Worm (Caenorhabditis elegans) whole organism, early embryonic: Measurements from ENCODE around the gene xpc-1.
A peak's percentile ranks its signal among the peaks of the same experiment; 100 is the strongest.
"Not testable (repeated sequence)": the region's sequence is repeated elsewhere in the genome, so short reads cannot be mapped to it uniquely, and the experiment has no call there.

Experiments used
- B0310.2 ChIP-seq: sonication (generic microtip); optimal IDR thresholded peaks from 2 replicates; lab custom pipeline; 2016; ENCODE audit warnings: mild to moderate bottlenecking, missing genetic modification characterization, missing compliant biosample characterization
- F13C5.2 ChIP-seq: sonication (generic microtip); optimal IDR thresholded peaks from 2 replicates; lab custom pipeline; 2017; ENCODE audit warnings: mild to moderate bottlenecking, missing genetic modification characterization, inconsistent platforms, missing compliant biosample characterization
- aly-1 ChIP-seq: sonication (generic microtip); optimal IDR thresholded peaks from 2 replicates; lab custom pipeline; 2016; ENCODE audit warnings: missing genetic modification characterization, missing compliant biosample characterization
- ama-1 ChIP-seq: fragments of 150-350 bp; optimal IDR thresholded peaks from 2 replicates; lab custom pipeline; 2014
- ceh-13 ChIP-seq: fragments of 200-800 bp; sonication (Bioruptor generic); optimal IDR thresholded peaks from 2 replicates; lab custom pipeline; 2018; ENCODE audit warnings: mild to moderate bottlenecking, missing genetic modification characterization, missing compliant biosample characterization
- ceh-36 ChIP-seq: sonication (generic microtip); optimal IDR thresholded peaks from 2 replicates; lab custom pipeline; 2016; ENCODE audit warnings: missing genetic modification characterization, inconsistent platforms, missing compliant biosample characterization
- ets-7 ChIP-seq: sonication (generic microtip); optimal IDR thresholded peaks from 2 replicates; lab custom pipeline; 2016; ENCODE audit warnings: missing genotype, missing genetic modification characterization, missing compliant biosample characterization
- flt-1 ChIP-seq: fragments of 200-800 bp; sonication (Bioruptor generic); IDR thresholded peaks from 2 replicates; pipeline ENCODE4 v1.3.6; 2022; ENCODE audit warnings: missing genetic modification characterization, missing compliant biosample characterization
- hmbx-1 ChIP-seq: sonication (generic microtip); optimal IDR thresholded peaks from 2 replicates; lab custom pipeline; 2016; ENCODE audit warnings: mild to moderate bottlenecking, missing genetic modification characterization, missing compliant biosample characterization
- hmg-4 ChIP-seq: fragments of 200-800 bp; sonication (Bioruptor generic); optimal IDR thresholded peaks from 2 replicates; lab custom pipeline; 2018; ENCODE audit warnings: mild to moderate bottlenecking, missing genetic modification characterization, missing compliant biosample characterization
- hnd-1 ChIP-seq: sonication (generic microtip); optimal IDR thresholded peaks from 2 replicates; lab custom pipeline; 2016; ENCODE audit warnings: missing genetic modification characterization, missing compliant biosample characterization
- pes-1 ChIP-seq: fragments of 200-800 bp; sonication (Bioruptor generic); IDR thresholded peaks from 2 replicates; pipeline ENCODE4 v1.3.6; 2022; ENCODE audit warnings: missing genetic modification reagents, missing genetic modification characterization, missing compliant biosample characterization
- scrt-1 ChIP-seq: fragments of 200-800 bp; sonication (Bioruptor generic); IDR thresholded peaks from 2 replicates; pipeline ENCODE4 v1.3.6; 2022; ENCODE audit warnings: missing genetic modification characterization, missing compliant biosample characterization
- sea-1 ChIP-seq: fragments of 200-800 bp; sonication (Bioruptor generic); conservative IDR thresholded peaks from 2 replicates; pipeline ENCODE4 v1.3.6; 2022; ENCODE audit warnings: missing genetic modification characterization, missing compliant biosample characterization
- tbx-11 ChIP-seq: fragments of 200-800 bp; sonication (Bioruptor generic); IDR thresholded peaks from 2 replicates; pipeline ENCODE4 v1.3.6; 2022; ENCODE audit warnings: missing genetic modification characterization, missing compliant biosample characterization
- tbx-37 ChIP-seq: fragments of 200-800 bp; sonication (Bioruptor generic); conservative IDR thresholded peaks from 2 replicates; pipeline ENCODE4 v1.3.6; 2022; ENCODE audit warnings: missing genetic modification reagents, missing genetic modification characterization, missing compliant biosample characterization
- tra-4 ChIP-seq: sonication (generic microtip); optimal IDR thresholded peaks from 2 replicates; lab custom pipeline; 2017; ENCODE audit warnings: missing genetic modification characterization, missing compliant biosample characterization

xpc-1 gene

DNA sequence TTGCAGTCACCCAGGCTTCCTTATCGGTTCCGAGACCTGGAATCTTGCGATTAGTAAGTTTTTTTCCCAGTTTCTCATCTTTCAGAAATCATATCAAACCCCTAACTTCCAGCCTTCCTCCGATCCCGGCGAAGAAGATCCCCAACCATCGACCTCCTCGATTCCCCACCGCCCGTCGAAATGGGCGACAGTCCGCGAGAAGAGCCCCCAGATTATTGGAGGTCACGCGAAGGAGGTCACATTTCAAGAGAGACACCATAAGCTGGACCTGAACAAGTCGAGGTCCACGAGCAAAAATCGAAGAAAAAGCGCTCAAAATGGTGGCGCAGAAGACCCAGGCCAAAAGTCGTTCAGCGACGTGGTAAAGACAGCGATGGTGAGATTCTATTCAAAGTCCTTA lies 44.6 kb downstream of the xpc-1 start:
- no peak for TF ChIP-seq B0310.2 (tag; lab: Kevin White, UChicago)
- TF ChIP-seq ama-1 (lab: Kevin White, UChicago) = no peak
- TF ChIP-seq pes-1 (GFP tag; lab: Robert Waterston, UW) = no peak
- TF ChIP-seq hmg-4 (GFP tag; lab: Kevin White, UChicago) = no peak
- no peak for TF ChIP-seq ceh-36 (tag; lab: Kevin White, UChicago)
- TF ChIP-seq F13C5.2 (tag; lab: Kevin White, UChicago) = no peak

- TF ChIP-seq F13C5.2 (tag; lab: Kevin White, UChicago) = peak; percentile 57
- TF ChIP-seq ets-7 = no peak
- TF ChIP-seq scrt-1 = no peak
- TF ChIP-seq hmg-4 (GFP tag; lab: Kevin White, UChicago) = peak; percentile 51
Measured at ce11 chrIV:2048839-2049238, 56.0 kb downstream of the xpc-1 start.

- not testable (repeated sequence) for TF ChIP-seq hmg-4 (GFP tag; lab: Kevin White, UChicago); sea-1; ets-7
Measured at ce11 chrIV:2051195-2051594, 58.3 kb downstream of the xpc-1 start, which contains the start of gene R05C11.4. TSS of gene R05C11.4 (plus strand) at chrIV:2051495.

- TF ChIP-seq tra-4 (tag; lab: Kevin White, UChicago) (no peak), hmbx-1 (no peak), flt-1 (GFP tag; lab: Robert Waterston, UW) (no peak), tbx-37 (GFP tag; lab: Robert Waterston, UW) (no peak), pes-1 (GFP tag; lab: Robert Waterston, UW) (no peak), sea-1 (no peak), scrt-1 (no peak)
Measured at ce11 chrIV:2052337-2052736, 59.4 kb downstream of the xpc-1 start.

DNA sequence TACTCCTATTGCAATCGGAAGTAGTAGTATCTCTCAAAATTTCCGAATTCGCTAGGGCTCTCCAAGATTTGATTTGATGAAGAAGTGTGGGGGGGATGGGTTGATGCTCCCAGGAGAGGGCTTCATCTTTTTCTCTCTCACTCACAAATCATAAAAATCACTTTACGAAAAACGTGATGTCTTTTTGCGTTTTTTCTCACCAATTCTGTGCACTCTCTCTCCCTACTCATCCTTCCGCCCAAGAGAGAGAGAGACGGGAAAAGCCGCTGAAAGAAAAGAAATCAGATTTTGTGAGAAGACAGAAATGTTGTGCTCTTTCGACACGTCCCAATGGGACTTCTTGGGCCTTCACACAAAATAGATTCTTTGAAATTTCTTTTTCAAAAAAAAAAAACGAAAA lies 60.7 kb downstream of the xpc-1 start:
- TF ChIP-seq sea-1 = no peak
- no peak for TF ChIP-seq tbx-37 (GFP tag; lab: Robert Waterston, UW)
- no peak for TF ChIP-seq tra-4 (tag; lab: Kevin White, UChicago)
- TF ChIP-seq ets-7 = no peak
- no peak for TF ChIP-seq hmg-4 (GFP tag; lab: Kevin White, UChicago)
- TF ChIP-seq tbx-11 = no peak
- no peak for TF ChIP-seq ceh-13 (GFP tag; lab: Kevin White, UChicago)
- TF ChIP-seq scrt-1 = no peak
- no peak for TF ChIP-seq aly-1 (tag; lab: Kevin White, UChicago)
- TF ChIP-seq ceh-36 (tag; lab: Kevin White, UChicago) = no peak
- TF ChIP-seq pes-1 (GFP tag; lab: Robert Waterston, UW) = no peak
- TF ChIP-seq B0310.2 (tag; lab: Kevin White, UChicago) = no peak
- TF ChIP-seq hmbx-1 = no peak

DNA sequence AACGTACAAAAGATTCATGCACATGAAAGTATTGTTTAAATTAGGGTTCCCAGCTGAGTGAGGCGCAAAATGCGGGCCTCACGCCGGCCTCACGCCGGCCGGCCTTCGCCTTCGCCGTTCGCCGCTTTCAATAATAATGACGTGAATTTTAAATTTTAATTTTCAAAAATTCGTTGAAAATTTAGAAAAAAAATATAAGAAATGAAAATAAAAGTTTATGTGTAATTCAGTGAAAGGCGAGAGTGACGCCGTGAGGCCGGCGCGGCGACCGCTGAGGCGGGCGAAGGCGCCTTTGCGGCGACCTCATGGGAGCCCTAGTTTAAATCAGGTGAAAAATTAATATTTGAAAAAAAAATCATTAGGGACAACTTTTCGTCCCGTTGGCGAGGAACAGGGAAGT lies 64.6 kb downstream of the xpc-1 start:
- no peak for TF ChIP-seq tra-4 (tag; lab: Kevin White, UChicago)
- no peak for TF ChIP-seq sea-1
- TF ChIP-seq aly-1 (tag; lab: Kevin White, UChicago) = no peak
- no peak for TF ChIP-seq hnd-1 (tag; lab: Kevin White, UChicago)
- TF ChIP-seq ets-7 = no peak
- no peak for TF ChIP-seq scrt-1
- no peak for TF ChIP-seq tbx-37 (GFP tag; lab: Robert Waterston, UW)
- TF ChIP-seq ceh-13 (GFP tag; lab: Kevin White, UChicago) = no peak
- TF ChIP-seq F13C5.2 (tag; lab: Kevin White, UChicago) = no peak
- TF ChIP-seq flt-1 (GFP tag; lab: Robert Waterston, UW) = no peak
- no peak for TF ChIP-seq ceh-36 (tag; lab: Kevin White, UChicago)
- TF ChIP-seq hmg-4 (GFP tag; lab: Kevin White, UChicago) = no peak
- no peak for TF ChIP-seq hmbx-1
- no peak; the same call in 1 of the 2 replicates for TF ChIP-seq pes-1 (GFP tag; lab: Robert Waterston, UW)
- no peak for TF ChIP-seq tbx-11
